Worm (Caenorhabditis elegans) whole organism, young adult: ENCODE results near the gene srz-13.

Experiments used
- C06A6.2 ChIP-seq: fragments of 200-800 bp; sonication (Bioruptor generic); conservative IDR thresholded peaks from 2 replicates; pipeline ENCODE4 v1.3.6; 2022; ENCODE audit warnings: missing genetic modification characterization, missing compliant biosample characterization
- F39B2.1 ChIP-seq: fragments of 200-800 bp; sonication (Bioruptor generic); IDR thresholded peaks from 2 replicates; pipeline ENCODE4 v1.3.6; 2022; ENCODE audit warnings: missing genetic modification reagents, missing genetic modification characterization, missing compliant biosample characterization
- F49E8.2 ChIP-seq: sonication (generic microtip); optimal IDR thresholded peaks from 3 replicates; lab custom pipeline; 2017; ENCODE audit warnings: missing genetic modification characterization, mild to moderate bottlenecking, missing compliant biosample characterization, antibody characterized with exemption, moderate library complexity; ENCODE audit not compliant: insufficient read depth
- attf-5 ChIP-seq: fragments of 200-800 bp; sonication (Bioruptor generic); optimal IDR thresholded peaks from 2 replicates; lab custom pipeline; 2018; ENCODE audit warnings: mild to moderate bottlenecking, missing genetic modification characterization, missing compliant biosample characterization
- bed-1 ChIP-seq: fragments of 200-800 bp; sonication (Bioruptor generic); IDR thresholded peaks from 2 replicates; pipeline ENCODE4 v1.3.6; 2022; ENCODE audit warnings: missing genetic modification reagents, missing genetic modification characterization, missing compliant biosample characterization
- ceh-79 ChIP-seq: sonication (generic microtip); optimal IDR thresholded peaks from 2 replicates; lab custom pipeline; 2017; ENCODE audit warnings: mild to moderate bottlenecking, missing genetic modification characterization, missing compliant biosample characterization
- ceh-91 ChIP-seq: fragments of 200-800 bp; sonication (Bioruptor generic); IDR thresholded peaks from 2 replicates; pipeline ENCODE4 v1.3.6; 2022; ENCODE audit warnings: missing genetic modification reagents, missing genetic modification characterization, missing compliant biosample characterization
- chd-7 ChIP-seq: sonication (generic microtip); optimal IDR thresholded peaks from 2 replicates; lab custom pipeline; 2016; ENCODE audit warnings: mild to moderate bottlenecking, missing genetic modification characterization, moderate library complexity, missing compliant biosample characterization
- efl-1 ChIP-seq: fragments of 150-350 bp; optimal IDR thresholded peaks from 2 replicates; lab custom pipeline; 2014; ENCODE audit warnings: missing biosample characterization, missing genetic modification reagents, missing genetic modification characterization
- ekl-4 ChIP-seq: fragments of 200-800 bp; sonication (Bioruptor generic); IDR thresholded peaks from 2 replicates; pipeline ENCODE4 v1.3.6; 2022; ENCODE audit warnings: missing genetic modification reagents, missing genetic modification characterization, missing compliant biosample characterization
- hrde-1 ChIP-seq: sonication (generic microtip); optimal IDR thresholded peaks from 2 replicates; lab custom pipeline; 2016; ENCODE audit warnings: missing genetic modification characterization, mild to moderate bottlenecking, missing compliant biosample characterization, moderate library complexity, missing genotype, missing genetic modification reagents, borderline replicate concordance
- madf-3 ChIP-seq: fragments of 200-800 bp; sonication (Bioruptor generic); IDR thresholded peaks from 2 replicates; pipeline ENCODE4 v1.3.6; 2022; ENCODE audit warnings: missing genetic modification reagents, missing genetic modification characterization, missing compliant biosample characterization
- madf-6 ChIP-seq: fragments of 200-800 bp; sonication (Bioruptor generic); IDR thresholded peaks from 2 replicates; pipeline ENCODE4 v1.3.6; 2022; ENCODE audit warnings: missing genetic modification reagents, missing genetic modification characterization, missing compliant biosample characterization
- nhr-80 ChIP-seq: sonication (generic microtip); optimal IDR thresholded peaks from 2 replicates; lab custom pipeline; 2016; ENCODE audit warnings: missing genetic modification characterization, missing compliant biosample characterization
- pha-4 ChIP-seq: fragments of 150-350 bp; sonication (generic microtip); optimal IDR thresholded peaks from 2 replicates; lab custom pipeline; 2014; ENCODE audit warnings: missing biosample characterization, missing genetic modification reagents, missing genetic modification characterization
- rcor-1 ChIP-seq: fragments of 200-800 bp; sonication (Bioruptor generic); IDR thresholded peaks from 2 replicates; pipeline ENCODE4 v1.3.6; 2022; ENCODE audit warnings: missing genetic modification reagents, missing genetic modification characterization, missing compliant biosample characterization
- snpc-4 ChIP-seq, 5 experiments: fragments of 150-350 bp in 1 of 5; sonication (generic microtip) in 4 of 5; optimal IDR thresholded peaks; 2 replicates each; lab custom pipeline; 2014 to 2018; ENCODE audit warnings: missing genetic modification characterization in 5 of 5, missing biosample characterization in 3 of 5, antibody characterized with exemption in 2 of 5, mild to moderate bottlenecking in 2 of 5, missing compliant biosample characterization in 2 of 5, missing genotype in 2 of 5, moderate library complexity in 2 of 5, missing genetic modification reagents in 1 of 5
- zim-3 ChIP-seq: sonication (generic microtip); optimal IDR thresholded peaks from 2 replicates; lab custom pipeline; 2017; ENCODE audit warnings: mild to moderate bottlenecking, missing genetic modification characterization, moderate library complexity, missing compliant biosample characterization
- ztf-6 ChIP-seq: fragments of 200-800 bp; sonication (Bioruptor generic); IDR thresholded peaks from 2 replicates; pipeline ENCODE4 v1.3.6; 2022; ENCODE audit warnings: missing genetic modification reagents, missing genetic modification characterization, missing compliant biosample characterization

The srz-13 gene

ce11 chrV:16229896-16230295, 47.7 kb downstream of the srz-13 start, which contains the start of the genes F21H7.2 and F21H7.12:
Gene F21H7.2, minus strand, starts transcription at chrV:16229996.
Gene F21H7.12, plus strand, starts transcription at chrV:16230165.
- TF ChIP-seq pha-4 (tag; lab: Kevin White, UChicago) (no peak), ztf-6 (no peak), F49E8.2 (tag; lab: Kevin White, UChicago) (no peak), ekl-4 (GFP tag; lab: Robert Waterston, UW) (no peak), madf-3 (GFP tag; lab: Robert Waterston, UW) (no peak), hrde-1 (no peak), rcor-1 (no peak), chd-7 (tag; lab: Kevin White, UChicago) (no peak), madf-6 (no peak), snpc-4 (GFP tag; optimal IDR thresholded peaks at IDR 0.05; lab: Kevin White, UChicago) (no peak), snpc-4 (tag; optimal IDR thresholded peaks at IDR 0.05; lab: Kevin White, UChicago) (no peak), ceh-79 (tag; lab: Kevin White, UChicago) (no peak), efl-1 (GFP tag; lab: Kevin White, UChicago) (no peak), attf-5 (GFP tag; lab: Kevin White, UChicago) (no peak), bed-1 (GFP tag; lab: Robert Waterston, UW) (no peak), F39B2.1 (GFP tag; lab: Robert Waterston, UW) (no peak), nhr-80 (tag; lab: Kevin White, UChicago) (no peak), C06A6.2 (GFP tag; lab: Robert Waterston, UW) (no peak), ceh-91 (GFP tag; lab: Robert Waterston, UW) (no peak)
- TF ChIP-seq, all 124 proteins: peak for 0

DNA sequence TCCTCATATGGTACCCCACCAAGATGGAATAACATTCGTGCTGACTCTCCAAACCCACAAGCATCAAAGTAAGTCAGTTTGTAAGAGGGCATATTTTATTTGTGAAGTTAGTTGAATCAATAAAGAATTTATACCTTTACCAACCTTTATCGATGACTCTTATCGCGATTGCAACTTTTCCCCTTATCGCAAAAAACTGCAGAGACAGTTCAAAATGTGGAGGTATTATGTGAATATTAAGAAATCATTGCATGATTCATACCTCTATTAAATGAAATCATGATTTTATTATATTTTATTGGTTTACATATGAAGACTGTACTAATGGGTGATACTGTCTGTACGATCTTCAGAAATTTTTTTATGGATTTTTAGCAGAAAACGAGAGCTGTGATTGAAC, 50.0 kb downstream of the srz-13 start, which contains the start of gene gst-22:
TSS of gene gst-22 (minus strand) at position 103 of the 400 bp plus-strand sequence.
- TF ChIP-seq nhr-80 (tag; lab: Kevin White, UChicago) (peak; percentile 51), zim-3 (tag; lab: Kevin White, UChicago) (no peak)
